Fruit fly (Drosophila melanogaster) whole organism, embryonic: ENCODE data around the gene Alp5.

ENCODE experiments used
- Ada2b ChIP-seq: fragments of 200-800 bp; sonication (Bioruptor generic); IDR thresholded peaks from 2 replicates; pipeline ENCODE4 v1.3.6; 2022; ENCODE audit warnings: missing biosample characterization, missing genetic modification characterization
- Bteb2 ChIP-seq: fragments of 200-800 bp; sonication (Bioruptor generic); optimal IDR thresholded peaks from 2 replicates; lab custom pipeline; 2016; ENCODE audit warnings: missing biosample characterization, missing genetic modification characterization
- CG12299 ChIP-seq: fragments of 200-800 bp; sonication (Bioruptor generic); optimal IDR thresholded peaks from 2 replicates; lab custom pipeline; 2018; ENCODE audit warnings: missing biosample characterization, mild to moderate bottlenecking, missing genetic modification characterization
- CG12659 ChIP-seq: fragments of 200-800 bp; sonication (Bioruptor generic); optimal IDR thresholded peaks from 3 replicates; lab custom pipeline; 2017; ENCODE audit warnings: mild to moderate bottlenecking, missing biosample characterization, missing genetic modification reagents, missing genetic modification characterization
- CG12769 ChIP-seq: fragments of 200-800 bp; sonication (Bioruptor generic); optimal IDR thresholded peaks from 2 replicates; lab custom pipeline; 2019; ENCODE audit warnings: missing biosample characterization, mild to moderate bottlenecking, missing genetic modification characterization, moderate library complexity
- CG13296 ChIP-seq: fragments of 200-800 bp; sonication (Bioruptor generic); optimal IDR thresholded peaks from 3 replicates; lab custom pipeline; 2018; ENCODE audit warnings: missing biosample characterization, mild to moderate bottlenecking, missing genetic modification characterization
- CG14860 ChIP-seq: fragments of 200-800 bp; sonication (Bioruptor generic); IDR thresholded peaks from 3 replicates; pipeline ENCODE4 v1.3.6; 2022; ENCODE audit warnings: missing biosample characterization, missing genetic modification characterization; ENCODE audit not compliant: partially characterized antibody
- CG14965 ChIP-seq: fragments of 200-800 bp; sonication (Bioruptor generic); optimal IDR thresholded peaks from 2 replicates; lab custom pipeline; 2016; ENCODE audit warnings: missing biosample characterization, missing genetic modification characterization, borderline replicate concordance
- CG18619 ChIP-seq: fragments of 200-800 bp; sonication (Bioruptor generic); optimal IDR thresholded peaks from 3 replicates; lab custom pipeline; 2017; ENCODE audit warnings: missing biosample characterization, mild to moderate bottlenecking, missing genetic modification characterization
- CG2116 ChIP-seq: fragments of 200-800 bp; sonication (Bioruptor generic); optimal IDR thresholded peaks from 3 replicates; lab custom pipeline; 2018; ENCODE audit warnings: missing biosample characterization, mild to moderate bottlenecking, missing genetic modification characterization
- CG33213 ChIP-seq: fragments of 200-800 bp; sonication (Bioruptor generic); optimal IDR thresholded peaks from 3 replicates; lab custom pipeline; 2016; ENCODE audit warnings: missing biosample characterization, missing genetic modification characterization
- CG3838 ChIP-seq: fragments of 200-800 bp; sonication (Bioruptor generic); optimal IDR thresholded peaks from 3 replicates; lab custom pipeline; 2016; ENCODE audit warnings: missing biosample characterization, missing genetic modification characterization
- CG6854 ChIP-seq: fragments of 200-800 bp; sonication (Bioruptor generic); optimal IDR thresholded peaks from 3 replicates; lab custom pipeline; 2017; ENCODE audit warnings: missing biosample characterization, mild to moderate bottlenecking, missing genetic modification characterization
- CG9609 ChIP-seq: fragments of 200-800 bp; sonication (Bioruptor generic); optimal IDR thresholded peaks from 3 replicates; lab custom pipeline; 2016; ENCODE audit warnings: missing biosample characterization, missing genetic modification characterization
- CG9932 ChIP-seq: fragments of 200-800 bp; sonication (Bioruptor generic); IDR thresholded peaks from 2 replicates; pipeline ENCODE4 v1.3.6; 2022; ENCODE audit warnings: missing biosample characterization, missing genetic modification characterization
- CkIIα-i1 ChIP-seq: fragments of 200-800 bp; sonication (Bioruptor generic); IDR thresholded peaks from 2 replicates; pipeline ENCODE4 v1.3.6; 2022; ENCODE audit warnings: missing biosample characterization, missing genetic modification characterization
- D19A ChIP-seq: fragments of 200-800 bp; optimal IDR thresholded peaks from 3 replicates; lab custom pipeline; 2019; ENCODE audit warnings: missing biosample characterization, mild to moderate bottlenecking, missing genetic modification characterization, moderate library complexity
- ERR ChIP-seq: fragments of 200-800 bp; sonication (Bioruptor generic); optimal IDR thresholded peaks from 2 replicates; lab custom pipeline; 2016; ENCODE audit warnings: missing biosample characterization, missing genetic modification characterization
- Ets97D ChIP-seq: fragments of 200-800 bp; sonication (Bioruptor generic); optimal IDR thresholded peaks from 3 replicates; lab custom pipeline; 2016; ENCODE audit warnings: missing biosample characterization, missing genetic modification characterization
- Hr3 ChIP-seq: fragments of 200-800 bp; sonication (Bioruptor generic); optimal IDR thresholded peaks from 3 replicates; lab custom pipeline; 2016; ENCODE audit warnings: missing biosample characterization, missing genetic modification characterization
- Meics ChIP-seq: fragments of 200-800 bp; sonication (Bioruptor generic); optimal IDR thresholded peaks from 2 replicates; lab custom pipeline; 2017; ENCODE audit warnings: missing biosample characterization, mild to moderate bottlenecking, missing genetic modification characterization
- Myb ChIP-seq: fragments of 200-800 bp; sonication (Bioruptor generic); optimal IDR thresholded peaks from 2 replicates; lab custom pipeline; 2016; ENCODE audit warnings: missing biosample characterization, missing genetic modification characterization
- Nf-YA ChIP-seq: fragments of 200-800 bp; sonication (Bioruptor generic); IDR thresholded peaks from 2 replicates; pipeline ENCODE4 v1.3.6; 2022; ENCODE audit warnings: missing biosample characterization, missing genetic modification characterization
- Ptx1 ChIP-seq: fragments of 200-800 bp; sonication (Bioruptor generic); IDR thresholded peaks from 2 replicates; pipeline ENCODE4 v1.3.6; 2022; ENCODE audit warnings: missing biosample characterization, missing genetic modification characterization
- Ssrp ChIP-seq: fragments of 200-800 bp; sonication (Bioruptor generic); optimal IDR thresholded peaks from 2 replicates; lab custom pipeline; 2018; ENCODE audit warnings: missing biosample characterization, mild to moderate bottlenecking, missing genetic modification characterization, moderate library complexity
- Usf ChIP-seq: fragments of 200-800 bp; sonication (Bioruptor generic); optimal IDR thresholded peaks from 2 replicates; lab custom pipeline; 2017; ENCODE audit warnings: missing genotype, missing biosample characterization, missing genetic modification characterization
- Vsx1 ChIP-seq: fragments of 200-800 bp; sonication (Bioruptor generic); optimal IDR thresholded peaks from 2 replicates; lab custom pipeline; 2017; ENCODE audit warnings: missing biosample characterization, mild to moderate bottlenecking, missing genetic modification characterization, missing genetic modification reagents
- abd-A ChIP-seq: fragments of 200-800 bp; sonication (Bioruptor generic); optimal IDR thresholded peaks from 3 replicates; lab custom pipeline; 2019; ENCODE audit warnings: missing biosample characterization, mild to moderate bottlenecking, missing genetic modification characterization, moderate library complexity
- bigmax ChIP-seq: fragments of 200-800 bp; sonication (Bioruptor generic); optimal IDR thresholded peaks from 2 replicates; lab custom pipeline; 2018; ENCODE audit warnings: missing biosample characterization, mild to moderate bottlenecking, missing genetic modification characterization
- corto ChIP-seq: fragments of 200-800 bp; sonication (Bioruptor generic); optimal IDR thresholded peaks from 2 replicates; lab custom pipeline; 2016; ENCODE audit warnings: missing biosample characterization, mild to moderate bottlenecking, missing genetic modification characterization, moderate library complexity
- fd102C ChIP-seq: fragments of 200-800 bp; sonication (Bioruptor generic); optimal IDR thresholded peaks from 2 replicates; lab custom pipeline; 2018; ENCODE audit warnings: missing biosample characterization, mild to moderate bottlenecking, missing genetic modification characterization, moderate library complexity
- fu2 ChIP-seq: fragments of 200-800 bp; sonication (Bioruptor generic); optimal IDR thresholded peaks from 2 replicates; lab custom pipeline; 2016; ENCODE audit warnings: missing biosample characterization, missing genetic modification characterization
- grau ChIP-seq: fragments of 200-800 bp; optimal IDR thresholded peaks from 3 replicates; lab custom pipeline; 2019; ENCODE audit warnings: missing biosample characterization, mild to moderate bottlenecking, missing genetic modification characterization, moderate library complexity
- gsb ChIP-seq: fragments of 200-800 bp; sonication (Bioruptor generic); IDR thresholded peaks from 2 replicates; pipeline ENCODE4 v1.3.6; 2022; ENCODE audit warnings: missing biosample characterization, missing genetic modification characterization
- hbn ChIP-seq: fragments of 200-800 bp; sonication (Bioruptor generic); IDR thresholded peaks from 2 replicates; pipeline ENCODE4 v1.3.6; 2022; ENCODE audit warnings: missing biosample characterization, missing genetic modification characterization; ENCODE audit not compliant: partially characterized antibody
- onecut ChIP-seq: fragments of 200-800 bp; sonication (Bioruptor generic); IDR thresholded peaks from 2 replicates; pipeline ENCODE4 v1.3.6; 2022; ENCODE audit warnings: missing biosample characterization, missing genetic modification characterization
- org-1 ChIP-seq: fragments of 200-800 bp; sonication (Bioruptor generic); optimal IDR thresholded peaks from 2 replicates; lab custom pipeline; 2017; ENCODE audit warnings: missing biosample characterization, missing genetic modification characterization
- pb ChIP-seq: fragments of 200-800 bp; sonication (Bioruptor generic); optimal IDR thresholded peaks from 3 replicates; lab custom pipeline; 2016; ENCODE audit warnings: missing biosample characterization, missing genetic modification characterization
- pum ChIP-seq: fragments of 200-800 bp; sonication (Bioruptor generic); optimal IDR thresholded peaks from 2 replicates; lab custom pipeline; 2016; ENCODE audit warnings: missing biosample characterization, missing genetic modification characterization
- so ChIP-seq: fragments of 200-800 bp; sonication (Bioruptor generic); IDR thresholded peaks from 3 replicates; pipeline ENCODE4 v1.3.6; 2022; ENCODE audit warnings: missing biosample characterization, missing genetic modification characterization
- sr ChIP-seq: fragments of 200-800 bp; sonication (Bioruptor generic); IDR thresholded peaks from 3 replicates; pipeline ENCODE4 v1.3.6; 2022; ENCODE audit warnings: missing biosample characterization, missing genetic modification characterization
- sug ChIP-seq: fragments of 200-800 bp; optimal IDR thresholded peaks from 2 replicates; lab custom pipeline; 2019; ENCODE audit warnings: missing biosample characterization, mild to moderate bottlenecking, missing genetic modification characterization, moderate library complexity
- tin ChIP-seq: fragments of 200-800 bp; sonication (Bioruptor generic); optimal IDR thresholded peaks from 3 replicates; lab custom pipeline; 2016; ENCODE audit warnings: missing biosample characterization, missing genetic modification characterization
- trh ChIP-seq: fragments of 200-800 bp; sonication (Bioruptor generic); optimal IDR thresholded peaks from 2 replicates; lab custom pipeline; 2016; ENCODE audit warnings: missing biosample characterization, missing genetic modification characterization
- tup ChIP-seq: fragments of 200-800 bp; sonication (Bioruptor generic); optimal IDR thresholded peaks from 2 replicates; lab custom pipeline; 2016; ENCODE audit warnings: missing biosample characterization, mild to moderate bottlenecking, missing genetic modification characterization, moderate library complexity
- twi ChIP-seq: fragments of 200-800 bp; optimal IDR thresholded peaks from 2 replicates; lab custom pipeline; 2019; ENCODE audit warnings: missing biosample characterization, mild to moderate bottlenecking, missing genetic modification characterization, moderate library complexity
- tx ChIP-seq: fragments of 200-800 bp; sonication (Bioruptor generic); optimal IDR thresholded peaks from 2 replicates; lab custom pipeline; 2016; ENCODE audit warnings: missing biosample characterization, missing genetic modification characterization
- wdn ChIP-seq: fragments of 200-800 bp; sonication (Bioruptor generic); IDR thresholded peaks from 2 replicates; pipeline ENCODE4 v1.3.6; 2022; ENCODE audit warnings: missing biosample characterization, missing genetic modification characterization

Alp5 gene

DNA sequence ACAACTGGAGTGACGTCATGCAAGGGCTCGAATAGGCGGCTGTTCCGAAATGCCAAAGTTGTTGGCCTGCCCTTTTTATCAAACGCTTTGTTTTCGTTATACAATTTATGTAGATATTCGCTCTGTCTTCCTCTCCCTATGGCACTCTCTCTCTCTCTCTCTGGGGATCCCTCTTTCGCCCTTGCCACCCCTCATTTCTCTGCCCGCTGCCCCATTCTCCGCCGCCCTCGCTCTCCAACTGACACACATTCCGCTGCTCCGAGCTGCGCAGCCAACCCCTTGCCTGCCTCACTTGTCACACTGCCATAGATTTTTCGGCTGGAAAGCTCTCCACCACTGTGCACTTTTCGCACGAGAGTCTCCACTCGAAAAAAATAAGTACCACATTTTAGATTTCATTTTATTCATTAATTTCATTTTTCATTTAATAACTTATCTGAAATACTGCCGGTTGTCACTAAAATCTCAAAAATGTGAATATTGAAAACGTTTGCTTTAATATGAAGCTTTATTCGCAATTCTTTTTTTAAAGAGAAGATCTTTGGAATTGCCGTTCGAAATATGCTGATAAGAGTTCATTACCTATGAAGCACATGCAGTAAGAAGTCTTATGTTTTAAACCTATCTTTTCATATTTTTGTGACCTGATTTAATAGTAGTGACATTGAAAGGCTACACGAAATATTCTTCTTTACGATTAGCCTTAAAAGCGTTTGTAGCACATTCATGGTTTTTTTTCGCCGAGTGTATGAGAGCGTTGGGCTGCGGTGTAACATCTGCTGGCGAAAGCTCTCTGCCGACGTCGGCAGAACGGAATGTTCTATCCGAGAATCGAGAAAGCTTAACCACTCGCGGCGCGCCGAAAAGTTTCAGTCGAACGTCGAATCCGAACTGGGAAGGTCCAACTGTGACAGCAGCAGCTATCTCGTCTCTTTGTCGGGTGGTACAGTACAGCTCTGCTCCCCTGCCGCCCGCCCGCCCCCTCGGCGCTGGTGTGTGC, 49.6 kb downstream of the Alp5 start (continued):
- TF ChIP-seq gsb (GFP tag; lab: Robert Waterston, UW) (peak; percentile 40), grau (tag; lab: Kevin White, UChicago) (peak; percentile 90), org-1 (GFP tag; lab: Kevin White, UChicago) (peak; percentile 91), Ada2b (GFP tag; lab: Robert Waterston, UW) (peak; percentile 34; the same call in 1 of the 2 replicates), CG9932 (GFP tag; lab: Robert Waterston, UW) (peak; percentile 74), Nf-YA (no peak), Bteb2 (GFP tag; lab: Kevin White, UChicago) (peak; percentile 75), CG13296 (GFP tag; lab: Kevin White, UChicago) (peak; percentile 92), CkIIα-i1 (0 out of 2 replicates have a peak, but pooled peaks have one; percentile 9), Myb (peak; percentile 61), trh (peak; percentile 69), ERR (peak; percentile 44), abd-A (tag; lab: Kevin White, UChicago) (peak; percentile 63), corto (GFP tag; lab: Kevin White, UChicago) (peak; percentile 2), fd102C (GFP tag; lab: Kevin White, UChicago) (no peak), hbn (GFP tag; lab: Robert Waterston, UW) (no peak; the same call in 1 of the 2 replicates), CG14860 (GFP tag; lab: Robert Waterston, UW) (no peak), Ssrp (peak; percentile 86), onecut (peak; percentile 4; the same call in 1 of the 2 replicates), CG6854 (peak; percentile 89), CG12299 (peak; percentile 68), Ptx1 (peak; percentile 69; the same call in 1 of the 2 replicates), CG3838 (peak; percentile 58), CG2116 (GFP tag; lab: Kevin White, UChicago) (peak; percentile 39), CG12659 (GFP tag; lab: Kevin White, UChicago) (peak; percentile 94), Vsx1 (peak; percentile 70), D19A (tag; lab: Kevin White, UChicago) (peak; percentile 81), sug (tag; lab: Kevin White, UChicago) (peak; percentile 87), CG33213 (GFP tag; lab: Kevin White, UChicago) (peak; percentile 29), fu2 (GFP tag; lab: Kevin White, UChicago) (peak; percentile 86), tx (GFP tag; lab: Kevin White, UChicago) (peak; percentile 68), pum (GFP tag; lab: Kevin White, UChicago) (peak; percentile 74), Hr3 (GFP tag; lab: Kevin White, UChicago) (peak; percentile 85), pb (GFP tag; lab: Kevin White, UChicago) (peak; percentile 60), so (GFP tag; lab: Robert Waterston, UW) (peak; percentile 72; the same call in 1 of the 3 replicates), CG12769 (peak; percentile 30), wdn (GFP tag; lab: Robert Waterston, UW) (peak; percentile 37), CG9609 (GFP tag; lab: Kevin White, UChicago) (peak; percentile 71), bigmax (GFP tag; lab: Kevin White, UChicago) (no peak), sr (peak; percentile 36; the same call in 1 of the 3 replicates), tup (GFP tag; lab: Kevin White, UChicago) (peak; percentile 53), tin (GFP tag; lab: Kevin White, UChicago) (peak; percentile 81), Ets97D (GFP tag; lab: Kevin White, UChicago) (no peak), CG14965 (GFP tag; lab: Kevin White, UChicago) (no peak), CG18619 (GFP tag; lab: Kevin White, UChicago) (peak; percentile 95), twi (tag; lab: Kevin White, UChicago) (peak; percentile 73), Usf (GFP tag; lab: Kevin White, UChicago) (peak; percentile 81), Meics (peak; percentile 96)
